Worm (Caenorhabditis elegans): ENCODE results near the gene acbp-6.

DNA sequence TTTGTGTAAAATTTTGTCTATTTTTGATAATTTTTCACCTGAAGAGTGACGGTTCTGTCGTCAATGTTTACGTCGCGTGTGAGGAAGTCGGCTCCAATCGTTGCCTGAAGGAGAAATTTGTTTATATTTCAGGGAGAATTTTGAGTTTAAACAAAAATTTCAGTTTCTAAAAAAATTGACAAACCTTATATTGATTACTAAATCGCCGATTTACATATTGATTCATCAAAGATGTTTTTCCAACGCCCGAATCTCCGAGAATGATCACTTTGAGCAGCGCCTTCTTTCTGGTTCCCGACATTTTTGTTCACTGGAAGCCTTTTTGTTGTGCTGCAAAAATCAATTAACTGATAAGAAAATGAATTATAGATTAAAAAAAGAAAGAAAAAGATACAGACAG, 6.9 kb downstream of the acbp-6 start, which contains the start of gene rab-7:
- TF ChIP-seq W03F9.2 (tag; optimal IDR thresholded peaks at IDR 0.05) (no peak), dao-5 (tag; optimal IDR thresholded peaks at IDR 0.05) (no peak), him-1 (tag; optimal IDR thresholded peaks at IDR 0.05) (no peak)

Measured in whole organism, L4/young adult.